Worm (Caenorhabditis elegans): ENCODE results near the gene H14N18.4.

- TF ChIP-seq ama-1 (optimal IDR thresholded peaks at IDR 0.05) (peak; percentile 11), ama-1 (GFP tag; optimal IDR thresholded peaks at IDR 0.05) (no peak), B0261.1 (tag; optimal IDR thresholded peaks at IDR 0.05) (no peak), mes-4 (tag; optimal IDR thresholded peaks at IDR 0.05) (no peak), let-526 (GFP tag; IDR thresholded peaks at IDR 0.05) (no peak), ztf-25 (GFP tag; IDR thresholded peaks at IDR 0.05) (no peak), ceh-91 (GFP tag; IDR thresholded peaks at IDR 0.05) (no peak), C17E4.6 (GFP tag; IDR thresholded peaks at IDR 0.05) (no peak), him-1 (tag; optimal IDR thresholded peaks at IDR 0.05) (no peak), ceh-58 (GFP tag; IDR thresholded peaks at IDR 0.05) (no peak), snpc-4 (GFP tag; optimal IDR thresholded peaks at IDR 0.05) (no peak), snpc-4 (tag; optimal IDR thresholded peaks at IDR 0.05) (no peak), unc-62 (GFP tag; optimal IDR thresholded peaks at IDR 0.05) (no peak), zim-3 (tag; optimal IDR thresholded peaks at IDR 0.05) (no peak)
These were observed 9.7 kb upstream of the H14N18.4 start for ce11 chrV:8938445-8938844.
